Fruit fly (Drosophila melanogaster) whole organism: ENCODE results near the gene CG34427.

Experiments
- CG8478 ChIP-seq: fragments of >200 bp; optimal IDR thresholded peaks from 2 replicates; lab custom pipeline; 2018; ENCODE audit warnings: inconsistent platforms
- Dll ChIP-seq: fragments of >200 bp; optimal IDR thresholded peaks from 2 replicates; lab custom pipeline; 2017
- EcR ChIP-seq, 2 experiments: fragments of >200 bp; optimal IDR thresholded peaks; 2 replicates each; lab custom pipeline; 2017; ENCODE audit warnings: missing biosample characterization in 2 of 2, missing genetic modification characterization in 2 of 2, missing genetic modification reagents in 2 of 2
- pan ChIP-seq: fragments of >200 bp; optimal IDR thresholded peaks from 2 replicates; lab custom pipeline; 2017
- psq ChIP-seq: fragments of >200 bp; optimal IDR thresholded peaks from 2 replicates; lab custom pipeline; 2017
- usp ChIP-seq: fragments of >200 bp; optimal IDR thresholded peaks from 2 replicates; lab custom pipeline; 2017; ENCODE audit warnings: missing biosample characterization, missing genetic modification characterization, mixed read lengths

CG34427 gene

DNA sequence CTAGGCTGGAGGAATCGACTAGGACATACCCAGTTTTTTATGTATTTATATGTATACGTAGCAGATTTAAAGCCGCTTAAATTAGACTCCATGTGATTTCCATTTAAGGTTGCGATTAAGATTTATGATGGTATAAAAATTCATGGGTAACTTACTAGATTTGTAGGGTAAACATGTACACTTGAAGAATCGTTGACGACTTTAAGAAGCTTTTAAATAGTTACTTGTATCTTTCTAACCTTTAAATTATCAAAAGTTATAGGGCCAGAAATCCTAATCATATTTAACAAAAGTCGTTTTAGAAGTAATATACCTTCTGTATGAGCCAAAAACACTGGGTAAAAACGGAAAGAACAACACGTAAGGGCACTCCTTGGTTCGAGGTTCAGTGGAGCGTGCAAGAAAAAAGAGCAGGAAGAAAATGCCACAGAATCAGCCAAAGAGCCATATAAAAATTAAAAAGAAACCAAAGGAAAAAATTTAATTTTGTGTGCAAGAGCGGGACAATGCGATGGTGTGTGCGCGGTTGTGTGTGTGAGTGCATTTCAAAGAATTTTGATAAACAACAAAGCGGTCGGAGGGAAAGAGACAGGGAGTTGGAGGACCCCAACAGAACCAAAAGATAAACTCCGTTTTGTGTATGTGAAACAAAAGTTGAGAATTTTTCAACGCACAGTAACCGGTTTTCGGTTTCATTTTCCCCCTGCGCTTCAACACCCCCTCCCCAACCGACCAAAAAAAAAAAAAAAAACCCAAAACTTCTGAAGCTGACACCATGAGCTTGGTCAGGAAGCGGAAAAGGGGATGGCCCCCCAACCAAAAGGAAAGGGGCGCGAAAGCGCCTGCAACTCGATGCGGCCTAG, 35.2 kb downstream of the CG34427 start:
- TF ChIP-seq pan (peak; percentile 88), EcR (GFP tag; optimal IDR thresholded peaks at IDR 0.05; lab: Kevin White, UChicago) (no peak), CG8478 (lab: Kevin White, UChicago) (no peak)

DNA sequence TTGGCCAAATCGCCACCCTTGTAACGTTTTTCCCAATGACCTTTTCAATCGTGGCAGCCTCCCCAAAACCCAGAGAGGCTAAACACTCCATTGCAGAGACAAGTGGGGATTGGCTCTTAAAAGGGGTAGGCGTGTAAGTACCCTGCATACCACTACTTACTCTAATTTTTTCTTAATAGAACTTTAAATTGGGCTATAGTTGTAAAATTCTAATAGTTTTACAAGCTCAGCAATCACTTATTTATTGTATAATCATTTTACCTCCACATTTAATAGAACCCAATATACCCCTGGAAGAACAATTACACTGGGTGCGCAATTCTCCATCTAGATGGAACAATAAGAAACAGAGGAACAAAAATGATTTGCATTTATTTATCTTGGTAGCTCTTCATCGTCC, 37.2 kb downstream of the CG34427 start:
- peak; percentile 63 for TF ChIP-seq pan
- TF ChIP-seq psq (lab: Kevin White, UChicago) = no peak

DNA sequence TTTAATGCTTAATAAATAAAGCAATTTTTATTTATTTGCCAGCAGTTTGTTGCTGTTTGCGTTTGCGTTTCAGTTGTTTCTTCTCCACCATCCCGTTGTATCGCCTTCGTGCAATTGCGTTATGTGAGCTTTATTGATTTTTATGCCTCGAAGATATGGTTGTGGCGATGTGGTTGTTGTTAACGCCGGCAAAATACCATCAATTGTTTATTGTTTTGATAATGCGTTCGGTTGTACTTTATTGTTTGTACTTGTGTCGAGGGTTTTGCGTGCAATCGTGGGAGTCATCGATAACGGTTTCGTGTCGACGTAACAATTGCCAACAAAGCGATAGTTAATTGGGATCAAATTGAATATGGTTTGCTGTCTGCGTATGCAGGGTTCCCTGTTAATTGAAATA, 37.8 kb downstream of the CG34427 start:
- no peak for TF ChIP-seq CG8478 (lab: Kevin White, UChicago)
- no peak for TF ChIP-seq pan
- TF ChIP-seq EcR (GFP tag; optimal IDR thresholded peaks at IDR 0.05; lab: Kevin White, UChicago) = no peak
- no peak for TF ChIP-seq usp (GFP tag; lab: Kevin White, UChicago)
- TF ChIP-seq psq (lab: Kevin White, UChicago) = no peak
- TF ChIP-seq Dll (lab: Kevin White, UChicago) = no peak

DNA sequence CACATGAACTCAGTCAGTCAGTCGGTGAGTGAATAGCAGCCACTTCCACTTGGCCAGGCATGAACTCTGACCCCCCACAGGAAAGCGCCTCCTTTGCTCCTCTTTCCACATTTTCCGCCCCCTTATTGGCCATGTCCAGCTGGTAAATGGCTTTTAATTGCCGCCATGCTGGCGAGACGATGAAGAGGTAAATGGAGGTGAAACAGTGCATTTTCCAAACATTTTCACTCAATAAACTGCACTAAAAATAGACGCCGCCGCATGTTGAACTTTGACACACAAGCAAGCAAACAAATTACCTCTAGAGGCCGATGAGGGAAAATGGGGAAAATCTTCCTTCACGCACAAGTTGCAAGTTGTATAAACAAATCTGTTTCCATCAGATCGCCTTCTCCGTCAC, 45.3 kb downstream of the CG34427 start:
- TF ChIP-seq Dll (lab: Kevin White, UChicago) (no peak), pan (no peak), EcR (GFP tag; optimal IDR thresholded peaks at IDR 0.05; lab: Kevin White, UChicago) (no peak), psq (lab: Kevin White, UChicago) (no peak), usp (GFP tag; lab: Kevin White, UChicago) (no peak), CG8478 (lab: Kevin White, UChicago) (no peak)

DNA sequence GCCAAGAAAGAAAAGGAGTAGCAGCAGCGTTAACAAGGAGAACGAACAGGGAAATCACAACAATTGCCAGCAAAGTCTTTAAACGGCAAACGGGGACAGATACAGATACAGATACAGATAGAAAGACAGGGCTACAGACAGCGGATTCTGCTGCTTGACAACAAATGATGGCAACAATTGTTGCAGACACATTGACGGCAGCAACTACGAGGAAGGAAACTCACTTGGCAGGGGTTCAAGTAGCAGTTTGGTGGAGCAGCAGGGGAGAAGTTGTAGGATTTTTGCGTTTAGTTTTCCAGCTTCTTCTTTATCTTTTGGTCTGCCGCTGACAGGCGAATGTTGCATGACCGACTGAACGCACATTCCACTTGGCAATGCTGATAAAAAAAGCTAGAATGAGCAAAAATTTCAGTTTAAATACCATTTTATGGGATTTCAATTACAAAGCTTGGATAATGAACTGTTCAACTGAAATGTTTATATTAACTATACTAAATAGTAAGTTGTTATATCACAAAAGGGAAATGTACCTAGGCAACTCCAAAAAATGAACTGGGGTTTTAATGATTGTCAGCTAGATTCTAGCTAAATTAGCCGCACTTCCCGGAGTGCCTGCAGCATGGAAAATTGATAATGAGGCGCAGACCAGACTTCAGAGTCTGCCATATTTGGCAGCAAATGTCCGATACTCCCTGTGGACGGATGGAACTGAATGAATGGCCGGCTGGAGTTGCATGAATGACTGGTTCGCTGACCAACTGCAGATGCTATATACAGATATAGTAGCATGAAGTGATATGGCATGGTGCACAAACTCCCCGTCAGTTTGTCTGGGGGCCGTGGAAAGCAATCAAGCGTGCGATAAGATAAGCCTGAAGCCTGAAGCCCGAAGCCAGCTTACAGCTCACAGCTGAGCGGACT, 46.5 kb downstream of the CG34427 start:
- TF ChIP-seq Dll (lab: Kevin White, UChicago) (no peak), psq (lab: Kevin White, UChicago) (no peak), pan (no peak)

DNA sequence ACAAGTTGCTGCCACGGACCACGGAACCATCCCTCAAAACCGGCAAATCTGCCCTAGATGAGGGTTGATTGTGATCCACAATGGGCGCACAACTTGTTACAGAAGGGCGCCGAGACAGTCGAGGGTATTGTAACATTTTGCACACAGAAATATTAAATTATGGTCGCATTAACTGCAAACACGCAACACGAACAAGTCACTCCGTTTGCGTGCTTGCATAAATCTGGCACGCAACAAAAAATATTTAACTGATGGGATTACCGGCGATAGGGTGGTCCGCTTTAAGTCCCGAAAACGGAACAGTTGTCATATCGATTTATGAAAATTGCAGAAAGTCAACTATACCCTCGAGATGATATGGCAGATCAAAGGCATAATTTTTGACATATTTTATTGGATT, 47.4 kb downstream of the CG34427 start:
- TF ChIP-seq pan (no peak), CG8478 (lab: Kevin White, UChicago) (no peak), psq (lab: Kevin White, UChicago) (no peak), usp (GFP tag; lab: Kevin White, UChicago) (no peak), Dll (lab: Kevin White, UChicago) (no peak), EcR (GFP tag; optimal IDR thresholded peaks at IDR 0.05; lab: Kevin White, UChicago) (no peak)

DNA sequence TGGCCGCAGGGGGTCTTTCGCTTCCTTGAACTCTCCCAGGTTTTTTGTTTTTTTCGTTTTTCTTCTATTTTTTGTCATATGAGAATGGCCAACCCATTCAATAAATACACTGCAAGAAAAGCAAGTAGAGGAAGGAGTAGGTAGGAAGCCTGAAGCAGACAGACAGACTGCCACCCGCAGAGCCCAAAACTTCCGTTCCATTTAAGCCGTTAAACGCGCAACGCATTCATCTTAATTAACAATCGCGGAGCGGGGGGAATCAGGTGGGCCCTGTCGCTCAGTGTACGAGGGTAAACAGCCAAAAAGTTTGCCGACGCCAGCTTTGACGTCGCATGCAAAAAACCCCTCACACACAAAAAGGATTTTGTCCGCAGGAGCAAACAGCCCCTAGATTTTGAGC, 48.3 kb downstream of the CG34427 start:
- no peak for TF ChIP-seq EcR (GFP tag; optimal IDR thresholded peaks at IDR 0.05; lab: Kevin White, UChicago)
- TF ChIP-seq pan = no peak
- no peak for TF ChIP-seq usp (GFP tag; lab: Kevin White, UChicago)
- TF ChIP-seq Dll (lab: Kevin White, UChicago) = no peak
- no peak for TF ChIP-seq psq (lab: Kevin White, UChicago)
- TF ChIP-seq CG8478 (lab: Kevin White, UChicago) = no peak

DNA sequence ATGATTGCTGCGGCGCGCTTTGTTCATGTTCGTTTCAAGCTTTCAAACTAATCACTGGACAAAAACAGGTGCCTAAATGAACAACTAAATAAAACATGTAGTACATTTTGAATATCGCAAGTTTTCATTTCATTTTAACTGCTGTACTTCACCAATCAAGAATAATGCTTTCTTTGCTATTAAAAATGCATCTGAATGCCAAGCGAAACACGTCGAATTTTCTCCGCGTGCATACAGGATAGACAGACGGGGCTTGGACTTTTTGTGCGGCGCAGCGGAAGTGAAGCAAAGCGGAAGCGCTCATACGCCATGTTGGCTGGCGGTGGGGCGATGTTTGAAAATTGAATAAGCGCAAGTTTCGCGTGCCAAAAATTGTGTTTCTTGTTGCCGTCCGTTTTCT, 48.8 kb downstream of the CG34427 start:
- TF ChIP-seq Dll (lab: Kevin White, UChicago) (no peak), CG8478 (lab: Kevin White, UChicago) (no peak)

DNA sequence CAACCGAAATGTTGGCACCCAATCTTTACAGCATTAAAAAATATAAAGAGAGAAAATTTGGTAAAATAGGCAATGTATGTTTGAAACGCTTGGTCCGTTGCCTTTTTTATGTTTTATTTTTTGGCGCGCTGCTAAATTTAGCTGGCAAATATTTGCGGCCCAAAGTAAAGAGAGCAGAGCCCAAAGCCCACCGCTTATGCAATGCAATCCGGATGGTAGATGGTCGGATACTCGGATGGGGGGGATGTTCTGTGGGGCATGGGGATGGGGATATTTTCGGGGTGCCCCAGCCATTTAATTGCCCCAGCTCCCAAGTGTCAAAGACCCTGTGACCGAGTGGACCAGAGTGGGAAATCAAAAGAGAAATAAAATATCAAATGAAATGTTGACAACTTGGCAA, 50.7 kb downstream of the CG34427 start:
- peak in 1 of 2 experiments; percentile 33 for TF ChIP-seq EcR (GFP tag; optimal IDR thresholded peaks at IDR 0.05; lab: Kevin White, UChicago)
- TF ChIP-seq Dll (lab: Kevin White, UChicago) = no peak
- no peak for TF ChIP-seq CG8478 (lab: Kevin White, UChicago)
- no peak for TF ChIP-seq pan
- TF ChIP-seq usp (GFP tag; lab: Kevin White, UChicago) = no peak
- TF ChIP-seq psq (lab: Kevin White, UChicago) = no peak
